Worm (Caenorhabditis elegans) whole organism, early embryonic: ENCODE results near the gene srw-12.
A peak's percentile ranks its signal among the peaks of the same experiment; 100 is the strongest.

ENCODE experiments used
- B0310.2 ChIP-seq: sonication (generic microtip); optimal IDR thresholded peaks from 2 replicates; lab custom pipeline; 2016; ENCODE audit warnings: mild to moderate bottlenecking, missing genetic modification characterization, missing compliant biosample characterization
- F13C5.2 ChIP-seq: sonication (generic microtip); optimal IDR thresholded peaks from 2 replicates; lab custom pipeline; 2017; ENCODE audit warnings: mild to moderate bottlenecking, missing genetic modification characterization, inconsistent platforms, missing compliant biosample characterization
- aly-1 ChIP-seq: sonication (generic microtip); optimal IDR thresholded peaks from 2 replicates; lab custom pipeline; 2016; ENCODE audit warnings: missing genetic modification characterization, missing compliant biosample characterization
- ama-1 ChIP-seq: fragments of 150-350 bp; optimal IDR thresholded peaks from 2 replicates; lab custom pipeline; 2014
- ceh-13 ChIP-seq: fragments of 200-800 bp; sonication (Bioruptor generic); optimal IDR thresholded peaks from 2 replicates; lab custom pipeline; 2018; ENCODE audit warnings: mild to moderate bottlenecking, missing genetic modification characterization, missing compliant biosample characterization
- ceh-36 ChIP-seq: sonication (generic microtip); optimal IDR thresholded peaks from 2 replicates; lab custom pipeline; 2016; ENCODE audit warnings: missing genetic modification characterization, inconsistent platforms, missing compliant biosample characterization
- ets-7 ChIP-seq: sonication (generic microtip); optimal IDR thresholded peaks from 2 replicates; lab custom pipeline; 2016; ENCODE audit warnings: missing genotype, missing genetic modification characterization, missing compliant biosample characterization
- flt-1 ChIP-seq: fragments of 200-800 bp; sonication (Bioruptor generic); IDR thresholded peaks from 2 replicates; pipeline ENCODE4 v1.3.6; 2022; ENCODE audit warnings: missing genetic modification characterization, missing compliant biosample characterization
- hmbx-1 ChIP-seq: sonication (generic microtip); optimal IDR thresholded peaks from 2 replicates; lab custom pipeline; 2016; ENCODE audit warnings: mild to moderate bottlenecking, missing genetic modification characterization, missing compliant biosample characterization
- hmg-4 ChIP-seq: fragments of 200-800 bp; sonication (Bioruptor generic); optimal IDR thresholded peaks from 2 replicates; lab custom pipeline; 2018; ENCODE audit warnings: mild to moderate bottlenecking, missing genetic modification characterization, missing compliant biosample characterization
- hnd-1 ChIP-seq: sonication (generic microtip); optimal IDR thresholded peaks from 2 replicates; lab custom pipeline; 2016; ENCODE audit warnings: missing genetic modification characterization, missing compliant biosample characterization
- pes-1 ChIP-seq: fragments of 200-800 bp; sonication (Bioruptor generic); IDR thresholded peaks from 2 replicates; pipeline ENCODE4 v1.3.6; 2022; ENCODE audit warnings: missing genetic modification reagents, missing genetic modification characterization, missing compliant biosample characterization
- scrt-1 ChIP-seq: fragments of 200-800 bp; sonication (Bioruptor generic); IDR thresholded peaks from 2 replicates; pipeline ENCODE4 v1.3.6; 2022; ENCODE audit warnings: missing genetic modification characterization, missing compliant biosample characterization
- sea-1 ChIP-seq: fragments of 200-800 bp; sonication (Bioruptor generic); conservative IDR thresholded peaks from 2 replicates; pipeline ENCODE4 v1.3.6; 2022; ENCODE audit warnings: missing genetic modification characterization, missing compliant biosample characterization
- tbx-11 ChIP-seq: fragments of 200-800 bp; sonication (Bioruptor generic); IDR thresholded peaks from 2 replicates; pipeline ENCODE4 v1.3.6; 2022; ENCODE audit warnings: missing genetic modification characterization, missing compliant biosample characterization
- tbx-37 ChIP-seq: fragments of 200-800 bp; sonication (Bioruptor generic); conservative IDR thresholded peaks from 2 replicates; pipeline ENCODE4 v1.3.6; 2022; ENCODE audit warnings: missing genetic modification reagents, missing genetic modification characterization, missing compliant biosample characterization
- tra-4 ChIP-seq: sonication (generic microtip); optimal IDR thresholded peaks from 2 replicates; lab custom pipeline; 2017; ENCODE audit warnings: missing genetic modification characterization, missing compliant biosample characterization

The srw-12 gene

DNA sequence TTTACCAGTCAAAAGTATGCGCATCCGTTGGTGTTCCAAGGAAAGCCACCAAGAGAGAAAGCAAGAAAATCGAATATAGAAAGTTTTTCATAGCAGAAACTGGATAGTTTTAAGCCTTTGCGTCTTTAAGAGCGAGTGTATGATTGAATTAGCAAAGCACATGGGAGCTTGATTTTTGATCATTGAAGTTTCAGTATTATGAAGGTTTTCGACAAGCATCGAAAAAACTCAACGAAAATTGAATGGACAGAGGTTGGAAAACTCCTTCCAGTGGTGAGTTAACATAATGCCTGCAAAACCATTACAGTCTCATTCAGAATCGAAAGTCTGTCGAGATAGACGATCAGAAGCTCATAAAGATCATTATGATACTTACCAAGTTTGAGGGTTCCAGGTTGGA lies 44.5 kb downstream of the srw-12 start, which contains the start of gene Y75B12B.13:
Y75B12B.13 (minus strand) TSS at position 101 of the 400 bp plus-strand sequence.
- TF ChIP-seq ceh-36 (tag; lab: Kevin White, UChicago) (no peak), sea-1 (GFP tag; lab: Robert Waterston, UW) (no peak), scrt-1 (GFP tag; lab: Robert Waterston, UW) (no peak), hmbx-1 (no peak), B0310.2 (no peak), aly-1 (tag; lab: Kevin White, UChicago) (no peak), F13C5.2 (tag; lab: Kevin White, UChicago) (no peak), hmg-4 (no peak), ama-1 (lab: Kevin White, UChicago) (no peak), pes-1 (GFP tag; lab: Robert Waterston, UW) (no peak), tbx-37 (GFP tag; lab: Robert Waterston, UW) (no peak), ets-7 (tag; lab: Kevin White, UChicago) (no peak), flt-1 (GFP tag; lab: Robert Waterston, UW) (no peak), hnd-1 (tag; lab: Kevin White, UChicago) (no peak), tra-4 (tag; lab: Kevin White, UChicago) (no peak), tbx-11 (GFP tag; lab: Robert Waterston, UW) (no peak), ceh-13 (GFP tag; lab: Kevin White, UChicago) (no peak)

DNA sequence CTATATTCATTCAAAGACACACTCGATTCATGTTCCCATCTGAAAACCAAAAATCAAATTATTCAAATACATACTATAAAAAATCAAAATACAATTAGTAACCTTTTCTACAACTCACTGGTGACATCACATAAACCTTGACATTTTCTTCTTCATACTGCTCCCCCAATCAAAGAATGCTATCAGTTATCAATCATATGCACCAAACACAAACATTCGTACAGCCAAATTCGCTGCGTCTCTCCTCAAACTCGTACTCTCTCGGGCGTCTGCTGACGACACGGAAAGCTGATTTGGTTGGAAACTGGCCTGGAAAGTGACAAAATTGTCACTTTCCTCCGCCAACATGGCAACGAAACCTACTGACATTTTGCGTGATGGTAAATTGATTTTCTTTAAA lies 46.1 kb downstream of the srw-12 start, which contains the start of gene plc-2:
plc-2 (plus strand) TSS at position 196 of the 400 bp plus-strand sequence.
- no peak for TF ChIP-seq F13C5.2 (tag; lab: Kevin White, UChicago)
- TF ChIP-seq hnd-1 (tag; lab: Kevin White, UChicago), result no peak

DNA sequence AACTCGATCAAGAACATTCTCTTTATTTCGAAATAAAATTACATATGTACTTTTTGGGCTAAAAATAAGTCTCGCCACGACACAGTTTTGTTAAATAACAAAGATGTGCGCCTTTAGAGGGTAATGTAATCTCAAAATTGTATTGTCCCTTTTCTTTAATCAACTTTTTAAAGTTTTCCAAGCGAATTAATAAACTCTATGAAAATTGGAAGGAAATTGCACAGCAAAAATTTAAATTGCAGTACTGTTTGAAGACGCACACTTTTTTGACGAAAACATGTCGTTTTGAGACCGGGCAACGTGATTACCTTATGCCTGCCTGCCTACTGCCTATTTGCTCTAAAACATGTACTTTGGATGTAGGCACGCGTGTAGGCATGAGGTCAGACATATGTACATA lies 46.5 kb downstream of the srw-12 start:
- TF ChIP-seq scrt-1 (GFP tag; lab: Robert Waterston, UW) (no peak), ceh-36 (tag; lab: Kevin White, UChicago) (no peak)

DNA sequence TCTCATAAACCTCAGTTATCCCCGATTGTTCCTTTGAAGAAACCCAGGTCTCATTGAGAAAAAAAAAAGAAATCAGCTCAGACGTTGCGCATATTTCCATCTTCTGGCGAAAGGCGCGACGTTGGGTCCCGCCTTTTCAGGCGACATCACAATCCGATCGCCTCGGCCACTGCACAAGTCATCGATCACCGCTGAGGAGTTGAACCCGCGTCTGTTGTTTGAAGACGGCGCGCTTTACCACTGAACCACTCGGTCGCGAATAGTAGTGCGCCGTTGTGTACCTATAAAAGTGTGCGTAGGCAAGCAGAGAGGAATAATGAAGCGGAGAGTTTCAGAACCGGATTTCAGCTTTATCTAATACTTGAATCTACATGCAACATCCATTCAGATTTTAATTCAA lies 47.5 kb downstream of the srw-12 start, which contains the start of gene Y75B12B.11:
Y75B12B.11 (plus strand) TSS at position 394 of the 400 bp plus-strand sequence.
- TF ChIP-seq ceh-13 (GFP tag; lab: Kevin White, UChicago) (peak; percentile 89), F13C5.2 (tag; lab: Kevin White, UChicago) (peak; percentile 97), sea-1 (GFP tag; lab: Robert Waterston, UW) (peak; percentile 94), aly-1 (tag; lab: Kevin White, UChicago) (peak; percentile 96), tbx-37 (GFP tag; lab: Robert Waterston, UW) (peak; percentile 80), hnd-1 (tag; lab: Kevin White, UChicago) (peak; percentile 76), B0310.2 (peak; percentile 92), tbx-11 (GFP tag; lab: Robert Waterston, UW) (peak; percentile 91), hmbx-1 (peak; percentile 67), pes-1 (GFP tag; lab: Robert Waterston, UW) (peak; percentile 94), ets-7 (tag; lab: Kevin White, UChicago) (peak; percentile 88), ama-1 (lab: Kevin White, UChicago) (peak; percentile 48), scrt-1 (GFP tag; lab: Robert Waterston, UW) (peak; percentile 93), ceh-36 (tag; lab: Kevin White, UChicago) (peak; percentile 85), tra-4 (tag; lab: Kevin White, UChicago) (peak; percentile 87), flt-1 (GFP tag; lab: Robert Waterston, UW) (peak; percentile 91), hmg-4 (peak; percentile 97)

DNA sequence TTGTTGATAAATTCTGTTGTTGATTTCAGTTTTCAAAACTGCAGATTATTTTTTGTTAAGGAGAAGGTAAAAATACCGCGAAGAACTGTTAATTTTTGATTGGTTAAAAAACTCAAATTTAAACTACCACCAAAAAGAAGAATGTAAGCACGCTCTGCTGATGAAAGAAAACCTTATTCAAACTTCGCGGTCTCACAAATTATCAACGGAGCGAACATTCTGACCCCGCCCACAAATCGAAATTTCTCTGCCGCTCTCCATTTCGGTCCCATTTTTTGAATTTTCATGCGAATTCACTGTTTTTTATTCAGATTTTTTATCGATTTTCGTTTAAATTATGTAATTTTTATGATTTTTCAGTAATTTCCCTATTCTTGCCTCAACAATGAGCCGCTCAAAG lies 48.9 kb downstream of the srw-12 start, which contains the start of gene cyn-3:
cyn-3 (plus strand) TSS at position 361 of the 400 bp plus-strand sequence.
- TF ChIP-seq F13C5.2 (tag; lab: Kevin White, UChicago) (no peak), scrt-1 (GFP tag; lab: Robert Waterston, UW) (no peak), tbx-37 (GFP tag; lab: Robert Waterston, UW) (no peak), hmg-4 (no peak), flt-1 (GFP tag; lab: Robert Waterston, UW) (no peak), hnd-1 (tag; lab: Kevin White, UChicago) (no peak), ceh-36 (tag; lab: Kevin White, UChicago) (no peak), sea-1 (GFP tag; lab: Robert Waterston, UW) (no peak), hmbx-1 (no peak), aly-1 (tag; lab: Kevin White, UChicago) (no peak)
